Worm (Caenorhabditis elegans) whole organism, L3 larva: Measurements from ENCODE around the gene ric-3.

ENCODE experiments used
- ZK546.5 ChIP-seq: sonication (generic microtip); optimal IDR thresholded peaks from 2 replicates; lab custom pipeline; 2017; ENCODE audit warnings: missing biosample characterization, missing genetic modification characterization
- aly-2 ChIP-seq: fragments of 150-350 bp; optimal IDR thresholded peaks from 2 replicates; lab custom pipeline; 2014; ENCODE audit warnings: missing biosample characterization, missing genetic modification characterization
- ama-1 ChIP-seq: fragments of 150-350 bp; optimal IDR thresholded peaks from 2 replicates; lab custom pipeline; 2018
- ceh-16 ChIP-seq: sonication (generic microtip); optimal IDR thresholded peaks from 2 replicates; lab custom pipeline; 2017; ENCODE audit warnings: missing biosample characterization, missing genetic modification characterization
- ceh-28 ChIP-seq: fragments of 150-350 bp; optimal IDR thresholded peaks from 2 replicates; lab custom pipeline; 2014; ENCODE audit warnings: missing biosample characterization, missing genetic modification reagents, missing genetic modification characterization
- ceh-82 ChIP-seq: fragments of 150-350 bp; optimal IDR thresholded peaks from 2 replicates; lab custom pipeline; 2014; ENCODE audit warnings: missing biosample characterization, missing genetic modification characterization
- ceh-9 ChIP-seq: sonication (generic microtip); optimal IDR thresholded peaks from 2 replicates; lab custom pipeline; 2018; ENCODE audit warnings: missing biosample characterization, missing genetic modification characterization
- daf-12 ChIP-seq: fragments of 150-350 bp; optimal IDR thresholded peaks from 2 replicates; lab custom pipeline; 2014; ENCODE audit warnings: missing biosample characterization, missing genetic modification reagents, missing genetic modification characterization
- egl-27 ChIP-seq: sonication (generic microtip); optimal IDR thresholded peaks from 4 replicates; lab custom pipeline; 2017; ENCODE audit warnings: missing biosample characterization, missing genetic modification reagents, missing genetic modification characterization
- elt-1 ChIP-seq: fragments of 150-350 bp; optimal IDR thresholded peaks from 2 replicates; lab custom pipeline; 2014; ENCODE audit warnings: missing biosample characterization, missing genetic modification characterization
- elt-2 ChIP-seq: sonication (generic microtip); optimal IDR thresholded peaks from 2 replicates; lab custom pipeline; 2016; ENCODE audit warnings: missing genetic modification reagents, mild to moderate bottlenecking, missing genetic modification characterization, missing compliant biosample characterization
- elt-3 ChIP-seq, 3 experiments: fragments of 150-350 bp in 1 of 3; sonication (generic microtip) in 2 of 3; optimal IDR thresholded peaks; 2 replicates in 2 of 3; 4 replicates in 1 of 3; lab custom pipeline; 2014 to 2017; ENCODE audit warnings: missing biosample characterization in 3 of 3, missing genetic modification characterization in 3 of 3
- eor-1 ChIP-seq, 2 experiments: fragments of 150-350 bp; optimal IDR thresholded peaks; 2 replicates each; lab custom pipeline; 2014 to 2018; ENCODE audit warnings: missing biosample characterization in 2 of 2, missing genetic modification characterization in 2 of 2
- fkh-10 ChIP-seq: sonication (generic microtip); optimal IDR thresholded peaks from 2 replicates; lab custom pipeline; 2017; ENCODE audit warnings: missing biosample characterization, missing genetic modification reagents, missing genetic modification characterization
- fkh-2 ChIP-seq: fragments of 150-350 bp; optimal IDR thresholded peaks from 2 replicates; lab custom pipeline; 2014; ENCODE audit warnings: missing biosample characterization, missing genetic modification reagents, missing genetic modification characterization
- fos-1 ChIP-seq: fragments of 150-350 bp; optimal IDR thresholded peaks from 2 replicates; lab custom pipeline; 2014; ENCODE audit warnings: missing biosample characterization, missing genetic modification characterization
- hmg-11 ChIP-seq: sonication (generic microtip); optimal IDR thresholded peaks from 2 replicates; lab custom pipeline; 2016; ENCODE audit warnings: missing genetic modification characterization, missing compliant biosample characterization
- jun-1 ChIP-seq: fragments of 150-350 bp; optimal IDR thresholded peaks from 2 replicates; lab custom pipeline; 2014; ENCODE audit warnings: missing biosample characterization, missing genetic modification reagents, missing genetic modification characterization
- lin-39 ChIP-seq: fragments of 150-350 bp; optimal IDR thresholded peaks from 2 replicates; lab custom pipeline; 2018; ENCODE audit warnings: missing biosample characterization, missing genetic modification reagents, missing genetic modification characterization
- lsy-12 ChIP-seq: sonication (generic microtip); optimal IDR thresholded peaks from 2 replicates; lab custom pipeline; 2016; ENCODE audit warnings: mild to moderate bottlenecking, missing genetic modification characterization, missing compliant biosample characterization
- mdl-1 ChIP-seq: fragments of 150-350 bp; optimal IDR thresholded peaks from 2 replicates; lab custom pipeline; 2014; ENCODE audit warnings: missing biosample characterization, missing genetic modification characterization
- mml-1 ChIP-seq: fragments of 150-350 bp; sonication (generic microtip); optimal IDR thresholded peaks from 3 replicates; lab custom pipeline; 2014; ENCODE audit warnings: missing biosample characterization, missing genetic modification characterization
- nhr-12 ChIP-seq: fragments of 150-350 bp; optimal IDR thresholded peaks from 2 replicates; lab custom pipeline; 2014; ENCODE audit warnings: missing biosample characterization, missing genetic modification characterization
- nhr-23 ChIP-seq: fragments of 150-350 bp; optimal IDR thresholded peaks from 2 replicates; lab custom pipeline; 2014; ENCODE audit warnings: missing biosample characterization, missing genetic modification reagents, missing genetic modification characterization
- nhr-237 ChIP-seq: fragments of 150-350 bp; optimal IDR thresholded peaks from 2 replicates; lab custom pipeline; 2014; ENCODE audit warnings: missing biosample characterization, missing genetic modification characterization
- nhr-25 ChIP-seq: sonication (generic microtip); optimal IDR thresholded peaks from 2 replicates; lab custom pipeline; 2017; ENCODE audit warnings: missing biosample characterization, missing genetic modification characterization
- nhr-28 ChIP-seq: fragments of 150-350 bp; optimal IDR thresholded peaks from 2 replicates; lab custom pipeline; 2014; ENCODE audit warnings: missing biosample characterization, missing genetic modification characterization
- nhr-43 ChIP-seq: sonication (generic microtip); optimal IDR thresholded peaks from 2 replicates; lab custom pipeline; 2016; ENCODE audit warnings: mild to moderate bottlenecking, missing genetic modification characterization, missing compliant biosample characterization; ENCODE audit not compliant: poor library complexity, severe bottlenecking
- nhr-67 ChIP-seq: fragments of 150-350 bp; optimal IDR thresholded peaks from 2 replicates; lab custom pipeline; 2014; ENCODE audit warnings: missing biosample characterization, missing genetic modification characterization
- nhr-77 ChIP-seq: fragments of 150-350 bp; optimal IDR thresholded peaks from 2 replicates; lab custom pipeline; 2014; ENCODE audit warnings: missing biosample characterization, missing genetic modification characterization
- sea-2 ChIP-seq: fragments of 150-350 bp; sonication (generic microtip); optimal IDR thresholded peaks from 4 replicates; lab custom pipeline; 2014; ENCODE audit warnings: missing biosample characterization, missing genetic modification reagents, missing genetic modification characterization
- skn-1 ChIP-seq: fragments of 150-350 bp; optimal IDR thresholded peaks from 2 replicates; lab custom pipeline; 2014; ENCODE audit warnings: missing biosample characterization, missing genetic modification characterization
- snpc-4 ChIP-seq: fragments of 150-350 bp; optimal IDR thresholded peaks from 2 replicates; lab custom pipeline; 2014; ENCODE audit warnings: missing biosample characterization, missing genetic modification characterization
- unc-39 ChIP-seq: sonication (generic microtip); optimal IDR thresholded peaks from 4 replicates; lab custom pipeline; 2017; ENCODE audit warnings: missing biosample characterization, missing genetic modification characterization
- ztf-11 ChIP-seq: fragments of 150-350 bp; optimal IDR thresholded peaks from 2 replicates; lab custom pipeline; 2014; ENCODE audit warnings: missing biosample characterization, missing genetic modification characterization
- ztf-4 ChIP-seq: fragments of 150-350 bp; optimal IDR thresholded peaks from 2 replicates; lab custom pipeline; 2014; ENCODE audit warnings: missing biosample characterization, missing genetic modification characterization

Gene ric-3

ce11 chrIV:7803250-7803649, 14.8 kb upstream of the ric-3 start, which contains the start of gene C33H5.16:
TSS of gene C33H5.16 (minus strand) at chrIV:7803350.
- no peak for TF ChIP-seq ceh-16 (tag; lab: Kevin White, UChicago)
- no peak for TF ChIP-seq jun-1 (tag; lab: Kevin White, UChicago)
- TF ChIP-seq mdl-1 (tag; lab: Kevin White, UChicago) = no peak
- no peak for TF ChIP-seq ztf-4 (tag; lab: Kevin White, UChicago)
- no peak for TF ChIP-seq daf-12 (tag; lab: Kevin White, UChicago)
- no peak for TF ChIP-seq nhr-28
- TF ChIP-seq snpc-4 (tag; lab: Kevin White, UChicago) = no peak
- no peak for TF ChIP-seq fkh-10 (GFP tag; lab: Kevin White, UChicago)
- no peak for TF ChIP-seq ceh-28 (tag; lab: Kevin White, UChicago)
- TF ChIP-seq fkh-2 (tag; lab: Kevin White, UChicago) = no peak
- no peak for TF ChIP-seq unc-39
- TF ChIP-seq sea-2 (GFP tag; lab: Kevin White, UChicago) = no peak
- TF ChIP-seq elt-2 (tag; lab: Kevin White, UChicago) = no peak
- TF ChIP-seq nhr-237 (tag; lab: Kevin White, UChicago) = no peak
- no peak for TF ChIP-seq skn-1 (tag; lab: Kevin White, UChicago)
- TF ChIP-seq nhr-43 (tag; lab: Kevin White, UChicago) = no peak
- no peak for TF ChIP-seq fos-1 (tag; lab: Kevin White, UChicago)
- TF ChIP-seq ceh-9 (tag; lab: Kevin White, UChicago) = no peak

DNA sequence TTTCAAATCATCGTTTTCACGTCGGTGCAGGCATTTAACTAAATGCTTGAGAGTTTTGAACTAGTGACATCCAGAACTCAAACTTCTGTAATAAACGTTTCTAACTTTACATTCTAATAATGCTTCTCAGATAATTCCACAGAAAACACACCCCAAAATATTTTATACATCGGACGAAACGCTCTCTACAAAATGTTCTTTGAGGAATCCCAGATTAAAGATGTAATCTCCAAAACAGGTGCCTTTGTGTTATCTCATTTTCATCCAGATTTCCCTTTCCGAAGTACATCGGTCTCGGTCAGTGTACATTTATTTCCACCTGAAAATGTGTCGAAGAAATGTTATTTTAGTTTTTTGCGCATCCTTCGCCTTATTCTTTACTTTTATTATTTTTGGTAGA, 13.3 kb upstream of the ric-3 start, which contains the start of gene C33H5.2:
Gene C33H5.2, plus strand, starts transcription at position 301 of the 400 bp plus-strand sequence.
- TF ChIP-seq elt-3 (tag; optimal IDR thresholded peaks at IDR 0.05; lab: Kevin White, UChicago) (no peak), ama-1 (no peak), sea-2 (GFP tag; lab: Kevin White, UChicago) (no peak), nhr-67 (tag; lab: Kevin White, UChicago) (no peak), ztf-11 (tag; lab: Kevin White, UChicago) (no peak), ceh-82 (tag; lab: Kevin White, UChicago) (no peak), skn-1 (tag; lab: Kevin White, UChicago) (no peak), ztf-4 (tag; lab: Kevin White, UChicago) (no peak), egl-27 (tag; lab: Kevin White, UChicago) (no peak), aly-2 (tag; lab: Kevin White, UChicago) (no peak), elt-2 (tag; lab: Kevin White, UChicago) (no peak), nhr-25 (tag; lab: Kevin White, UChicago) (no peak), ZK546.5 (tag; lab: Kevin White, UChicago) (no peak), fkh-10 (GFP tag; lab: Kevin White, UChicago) (no peak), nhr-28 (no peak), nhr-23 (tag; lab: Kevin White, UChicago) (no peak), hmg-11 (no peak), lsy-12 (tag; lab: Kevin White, UChicago) (no peak), fkh-2 (tag; lab: Kevin White, UChicago) (no peak)

DNA sequence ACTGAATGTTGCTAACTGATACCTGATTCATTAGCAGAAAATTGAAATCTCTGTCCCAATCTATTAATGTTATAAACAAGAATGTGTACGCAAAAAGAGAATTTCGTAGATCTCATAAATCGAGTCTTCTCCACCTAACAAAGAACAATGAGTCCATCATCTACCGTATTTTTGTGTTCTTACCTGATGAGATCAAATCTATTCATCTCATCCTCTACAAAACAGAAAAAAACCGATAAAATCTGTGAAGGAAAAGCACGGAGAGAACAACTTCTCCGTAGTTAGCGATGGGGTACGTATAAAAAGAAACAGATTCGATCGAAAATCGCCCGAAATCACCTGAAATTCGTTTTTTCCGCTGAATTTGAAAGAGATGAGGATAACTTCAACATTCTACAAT, 9.5 kb upstream of the ric-3 start, which contains the start of gene C33H5.1:
Gene C33H5.1, plus strand, starts transcription at position 330 of the 400 bp plus-strand sequence.
- TF ChIP-seq elt-2 (tag; lab: Kevin White, UChicago) = no peak
- peak; percentile 83 for TF ChIP-seq elt-1
- TF ChIP-seq lin-39 (tag; lab: Kevin White, UChicago) = no peak

DNA sequence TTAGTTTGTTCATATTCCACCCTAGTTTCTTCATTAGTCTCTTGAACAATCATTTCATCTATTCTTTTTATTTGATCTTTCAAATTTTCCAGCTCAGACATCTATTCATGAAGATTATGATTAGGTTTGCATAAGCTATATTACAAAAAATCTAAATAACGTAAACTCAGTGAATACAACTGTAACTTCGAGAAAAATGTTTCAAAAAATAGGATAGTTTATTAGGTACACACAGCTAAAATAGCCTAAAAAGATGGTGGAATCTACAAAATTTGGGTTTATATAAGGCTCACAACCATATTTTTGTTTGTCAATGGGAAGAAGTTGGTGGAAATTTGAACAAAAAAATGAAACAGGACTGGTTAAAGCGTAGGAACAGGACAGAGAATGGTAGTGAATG, 5.3 kb upstream of the ric-3 start, which contains the start of gene zgpa-1:
Gene zgpa-1, minus strand, starts transcription at position 101 of the 400 bp plus-strand sequence.
- TF ChIP-seq nhr-77 (no peak), nhr-237 (tag; lab: Kevin White, UChicago) (no peak), eor-1 (tag; optimal IDR thresholded peaks at IDR 0.05; lab: Kevin White, UChicago) (no peak), ztf-11 (tag; lab: Kevin White, UChicago) (no peak), nhr-23 (tag; lab: Kevin White, UChicago) (no peak), ceh-28 (tag; lab: Kevin White, UChicago) (no peak), ztf-4 (tag; lab: Kevin White, UChicago) (no peak), lin-39 (tag; lab: Kevin White, UChicago) (no peak), ZK546.5 (tag; lab: Kevin White, UChicago) (no peak), nhr-12 (no peak), aly-2 (tag; lab: Kevin White, UChicago) (no peak), ama-1 (no peak), fos-1 (tag; lab: Kevin White, UChicago) (no peak), fkh-2 (tag; lab: Kevin White, UChicago) (no peak), sea-2 (GFP tag; lab: Kevin White, UChicago) (no peak), fkh-10 (GFP tag; lab: Kevin White, UChicago) (no peak), mml-1 (tag; lab: Kevin White, UChicago) (no peak)
